Fruit fly (Drosophila melanogaster): ENCODE measurements around the gene NHP2.

The NHP2 gene

DNA sequence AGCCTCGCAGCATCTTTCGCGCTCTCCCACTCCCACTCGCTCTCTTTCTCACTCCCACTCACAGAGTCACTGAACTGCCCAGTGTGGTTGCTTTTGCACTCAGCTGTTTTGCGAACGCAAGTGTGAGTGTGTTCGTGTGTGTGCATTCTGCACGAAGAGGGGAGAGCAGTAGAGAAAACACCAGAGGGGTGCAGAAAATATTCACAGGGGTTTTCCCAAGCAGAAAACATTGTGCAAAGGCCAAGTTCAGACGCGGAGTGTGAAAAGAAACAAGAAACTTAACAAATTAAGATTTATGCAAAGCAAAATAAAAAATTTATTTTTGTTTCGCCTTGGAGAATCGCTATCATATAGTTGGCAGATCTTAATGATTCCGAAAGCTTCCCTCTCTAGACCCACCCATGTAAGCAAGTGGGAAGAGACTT, 16.5 kb downstream of the NHP2 start:
- TF ChIP-seq h (optimal IDR thresholded peaks at IDR 0.05) (no peak), Sin3A (optimal IDR thresholded peaks at IDR 0.05) (no peak), ttk (optimal IDR thresholded peaks at IDR 0.05) (no peak), Myc (optimal IDR thresholded peaks at IDR 0.05) (no peak)

DNA sequence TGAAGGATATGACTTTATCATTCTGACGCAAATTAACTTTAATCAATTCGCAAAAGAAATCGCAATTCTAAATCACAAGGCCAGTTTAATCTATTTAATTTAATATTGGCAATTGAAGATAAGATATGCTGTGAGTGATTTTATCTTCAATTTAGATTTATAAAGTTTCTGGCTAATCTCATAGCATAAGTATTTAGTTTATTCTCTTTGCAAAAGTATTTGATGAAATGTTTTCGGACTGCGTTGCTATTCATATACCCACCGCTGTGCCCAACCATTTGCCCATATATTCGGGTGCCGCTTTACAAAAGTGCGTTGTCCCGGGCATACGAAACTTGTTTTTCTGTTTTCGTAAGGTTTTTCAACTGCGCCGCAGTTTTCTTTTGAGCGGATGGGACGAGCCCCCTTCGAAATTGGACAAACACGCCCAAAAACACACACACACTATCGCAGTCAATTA, 17.0 kb downstream of the NHP2 start:
- TF ChIP-seq Sin3A (optimal IDR thresholded peaks at IDR 0.05), result no peak
- TF ChIP-seq ttk (optimal IDR thresholded peaks at IDR 0.05), result no peak
- no peak for TF ChIP-seq psq (optimal IDR thresholded peaks at IDR 0.05)
- TF ChIP-seq Myc (optimal IDR thresholded peaks at IDR 0.05), result no peak
- TF ChIP-seq h (optimal IDR thresholded peaks at IDR 0.05), result no peak
- TF ChIP-seq insv (optimal IDR thresholded peaks at IDR 0.05), result no peak

DNA sequence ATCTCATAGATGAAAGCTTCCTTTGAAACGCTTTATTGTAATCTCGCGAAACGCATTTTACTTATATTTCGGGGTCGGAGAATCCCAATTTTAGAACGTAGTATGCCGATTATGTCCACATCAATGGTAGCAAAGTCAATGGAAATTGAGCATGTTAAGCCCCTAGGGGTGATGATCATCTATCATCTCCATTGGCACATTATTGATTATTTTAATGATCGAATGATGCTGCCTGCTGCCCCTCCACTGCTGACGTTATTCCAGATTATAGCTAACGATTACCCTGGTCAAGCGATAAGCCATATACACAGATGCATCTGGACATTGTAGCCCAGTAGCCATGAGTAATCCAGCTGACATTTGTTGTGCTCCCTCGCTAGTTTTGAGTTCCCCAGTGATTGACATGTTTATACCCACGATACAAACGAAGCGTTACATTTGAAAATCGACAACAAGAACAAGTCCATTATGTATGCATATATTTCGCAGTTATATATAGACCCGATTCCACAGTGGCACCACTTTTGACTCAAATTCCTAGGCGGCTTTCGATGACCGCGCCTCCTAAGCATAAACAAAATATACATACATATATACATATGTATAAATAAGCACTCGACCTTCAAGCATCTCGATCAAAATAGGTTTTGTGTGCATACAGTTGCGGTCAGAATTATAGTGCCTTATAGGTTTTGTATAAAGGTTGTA, 17.6 kb downstream of the NHP2 start:
- TF ChIP-seq Sin3A (optimal IDR thresholded peaks at IDR 0.05) (no peak), h (optimal IDR thresholded peaks at IDR 0.05) (no peak), psq (optimal IDR thresholded peaks at IDR 0.05) (no peak), insv (optimal IDR thresholded peaks at IDR 0.05) (no peak), ttk (optimal IDR thresholded peaks at IDR 0.05) (no peak)

DNA sequence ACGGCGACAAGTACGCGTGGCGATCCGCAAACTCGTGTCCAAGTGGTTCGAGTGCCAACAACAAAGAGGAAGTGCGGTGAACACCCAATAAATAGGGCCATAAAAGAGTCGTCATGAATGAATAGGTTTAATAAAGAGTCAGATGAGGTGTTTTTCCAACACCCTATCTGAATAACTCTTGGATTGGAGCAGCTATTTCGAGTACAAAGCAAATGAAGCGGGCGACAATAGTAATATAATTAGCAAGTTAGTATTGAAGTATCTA, 18.7 kb downstream of the NHP2 start:
- TF ChIP-seq ttk (optimal IDR thresholded peaks at IDR 0.05) (no peak), Sin3A (optimal IDR thresholded peaks at IDR 0.05) (no peak), h (optimal IDR thresholded peaks at IDR 0.05) (no peak), insv (optimal IDR thresholded peaks at IDR 0.05) (no peak)

DNA sequence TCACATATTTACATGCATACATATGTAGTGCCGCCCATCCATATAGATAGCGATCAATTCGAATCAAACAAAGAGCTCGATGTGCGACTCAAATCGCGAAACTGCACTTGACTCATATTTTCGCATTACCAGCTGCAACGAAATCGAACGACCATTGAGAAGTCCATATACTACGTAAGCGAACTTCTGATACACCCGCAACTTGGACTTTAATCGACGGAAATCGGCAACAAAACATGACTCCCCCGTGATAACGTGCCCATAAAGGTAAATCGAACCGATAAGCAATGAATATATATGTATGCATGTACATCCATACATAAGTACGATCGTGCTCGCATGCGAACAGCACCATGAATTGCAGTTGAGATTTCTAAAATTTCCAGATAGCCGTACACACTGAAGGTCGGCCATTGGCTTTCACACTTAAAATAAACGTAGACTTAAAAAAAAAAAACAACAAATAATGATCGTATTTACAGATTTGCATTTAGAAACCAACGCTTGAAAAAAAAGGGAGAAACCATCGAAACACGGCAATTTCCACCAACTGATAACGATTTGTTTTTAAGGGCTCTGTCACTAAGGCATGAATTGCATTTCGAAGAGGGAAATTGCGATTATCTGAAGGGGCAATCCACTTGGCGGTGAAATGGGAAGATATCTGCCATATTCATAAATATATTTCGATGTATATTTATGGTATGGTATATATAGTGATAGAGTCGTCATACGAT, 19.2 kb downstream of the NHP2 start:
- TF ChIP-seq h (optimal IDR thresholded peaks at IDR 0.05), result no peak
- no peak for TF ChIP-seq insv (optimal IDR thresholded peaks at IDR 0.05)
- no peak for TF ChIP-seq psq (optimal IDR thresholded peaks at IDR 0.05)
- no peak for TF ChIP-seq Myc (optimal IDR thresholded peaks at IDR 0.05)
- no peak for TF ChIP-seq ttk (optimal IDR thresholded peaks at IDR 0.05)
- no peak for TF ChIP-seq Sin3A (optimal IDR thresholded peaks at IDR 0.05)

DNA sequence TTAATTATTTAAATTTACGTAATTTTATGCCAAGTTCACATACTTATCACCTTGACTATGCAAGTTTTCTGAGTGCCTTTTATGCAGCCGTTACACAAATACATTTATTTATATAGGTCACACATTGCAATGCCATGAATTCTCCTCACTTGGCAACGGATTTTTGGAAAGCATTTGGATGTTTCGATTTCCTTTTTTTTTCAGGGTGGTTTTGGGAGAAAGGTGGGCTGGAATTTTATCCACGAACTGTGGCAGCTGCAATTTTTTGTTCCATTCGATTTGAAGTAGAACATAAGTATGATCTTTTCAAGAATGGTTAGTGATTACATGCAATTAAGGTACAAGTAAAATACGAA, 20.1 kb downstream of the NHP2 start:
- TF ChIP-seq ttk (optimal IDR thresholded peaks at IDR 0.05) (no peak), Sin3A (optimal IDR thresholded peaks at IDR 0.05) (no peak), h (optimal IDR thresholded peaks at IDR 0.05) (no peak), psq (optimal IDR thresholded peaks at IDR 0.05) (no peak), insv (optimal IDR thresholded peaks at IDR 0.05) (no peak), Myc (optimal IDR thresholded peaks at IDR 0.05) (no peak)

DNA sequence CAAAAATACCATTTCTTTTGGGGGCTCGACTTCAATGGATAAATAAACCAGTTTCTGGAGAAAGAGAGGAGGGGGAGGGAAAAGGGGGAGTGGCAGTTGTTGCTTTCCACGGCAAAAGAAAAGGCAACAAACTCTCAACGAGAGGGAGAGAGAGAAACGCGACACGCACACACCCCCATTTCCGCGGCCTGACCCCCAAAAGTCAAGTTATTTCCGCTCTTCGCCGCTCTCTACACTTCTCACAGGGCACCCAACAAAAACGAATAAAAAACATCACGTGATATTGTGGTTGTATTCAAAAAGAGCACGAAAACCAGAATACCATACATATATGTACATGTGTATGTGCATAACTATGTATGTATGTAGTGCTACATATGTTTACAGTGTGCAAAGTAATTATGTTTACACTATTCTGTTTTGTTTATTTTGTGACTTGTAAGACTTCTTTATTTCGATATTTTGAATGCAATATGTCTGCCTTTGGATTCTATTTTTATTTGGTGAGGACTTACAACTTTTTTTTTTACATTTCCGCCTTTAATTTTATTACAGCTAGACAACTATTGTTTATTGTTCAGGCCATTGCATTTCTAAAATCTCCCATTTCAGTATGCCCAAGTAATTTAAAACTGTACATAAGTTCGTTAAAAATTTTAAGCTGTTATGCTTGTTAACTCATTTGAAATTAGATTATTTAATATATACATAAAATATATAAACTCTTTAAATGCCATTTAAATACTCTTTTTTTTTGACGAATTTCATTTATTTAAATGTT, 20.7 kb downstream of the NHP2 start:
- TF ChIP-seq h (optimal IDR thresholded peaks at IDR 0.05), result no peak
- TF ChIP-seq insv (optimal IDR thresholded peaks at IDR 0.05), result no peak
- TF ChIP-seq Sin3A (optimal IDR thresholded peaks at IDR 0.05), result no peak
- TF ChIP-seq ttk (optimal IDR thresholded peaks at IDR 0.05), result no peak

DNA sequence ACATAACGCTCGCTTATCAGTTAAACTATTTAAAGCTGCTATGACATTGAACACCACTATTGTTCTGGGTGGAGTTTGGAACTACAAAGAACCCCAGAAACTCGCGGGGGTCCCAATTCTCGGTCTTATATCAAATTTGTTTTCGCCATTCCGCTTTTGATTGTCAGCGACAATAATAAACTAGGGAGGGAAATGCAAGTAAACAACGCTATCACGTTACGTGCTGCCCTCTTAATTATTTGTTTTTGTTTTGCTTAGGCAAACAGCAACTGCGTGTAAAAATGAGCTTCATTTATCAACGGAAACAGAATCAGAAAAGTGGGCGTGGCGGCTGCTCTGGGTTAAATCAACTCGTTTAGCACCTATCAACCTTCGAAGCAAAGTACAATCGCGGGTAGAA, 21.8 kb downstream of the NHP2 start:
- TF ChIP-seq Sin3A (optimal IDR thresholded peaks at IDR 0.05) (no peak), ttk (optimal IDR thresholded peaks at IDR 0.05) (no peak), Myc (optimal IDR thresholded peaks at IDR 0.05) (no peak), insv (optimal IDR thresholded peaks at IDR 0.05) (no peak), psq (optimal IDR thresholded peaks at IDR 0.05) (no peak), h (optimal IDR thresholded peaks at IDR 0.05) (no peak)

DNA sequence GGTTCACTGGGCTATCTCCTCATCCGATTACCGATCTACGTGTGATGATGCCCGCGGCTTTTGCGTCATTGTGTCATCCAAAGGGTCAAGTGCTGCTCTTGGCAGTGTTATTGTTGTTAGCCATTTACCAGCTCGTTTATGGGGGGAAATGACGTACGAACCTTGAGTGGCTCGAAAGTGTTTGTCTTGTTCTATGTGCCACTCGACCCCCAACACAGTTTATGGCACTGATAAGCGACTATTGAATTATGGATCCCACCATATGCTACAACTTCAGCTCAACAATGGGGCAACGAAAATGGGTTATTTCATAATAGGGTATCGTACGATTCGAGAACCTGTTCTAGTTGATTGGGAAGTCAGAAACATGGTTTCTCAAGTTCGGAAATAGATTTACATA, 22.7 kb downstream of the NHP2 start:
- TF ChIP-seq psq (optimal IDR thresholded peaks at IDR 0.05) (no peak), Myc (optimal IDR thresholded peaks at IDR 0.05) (no peak), ttk (optimal IDR thresholded peaks at IDR 0.05) (no peak)

DNA sequence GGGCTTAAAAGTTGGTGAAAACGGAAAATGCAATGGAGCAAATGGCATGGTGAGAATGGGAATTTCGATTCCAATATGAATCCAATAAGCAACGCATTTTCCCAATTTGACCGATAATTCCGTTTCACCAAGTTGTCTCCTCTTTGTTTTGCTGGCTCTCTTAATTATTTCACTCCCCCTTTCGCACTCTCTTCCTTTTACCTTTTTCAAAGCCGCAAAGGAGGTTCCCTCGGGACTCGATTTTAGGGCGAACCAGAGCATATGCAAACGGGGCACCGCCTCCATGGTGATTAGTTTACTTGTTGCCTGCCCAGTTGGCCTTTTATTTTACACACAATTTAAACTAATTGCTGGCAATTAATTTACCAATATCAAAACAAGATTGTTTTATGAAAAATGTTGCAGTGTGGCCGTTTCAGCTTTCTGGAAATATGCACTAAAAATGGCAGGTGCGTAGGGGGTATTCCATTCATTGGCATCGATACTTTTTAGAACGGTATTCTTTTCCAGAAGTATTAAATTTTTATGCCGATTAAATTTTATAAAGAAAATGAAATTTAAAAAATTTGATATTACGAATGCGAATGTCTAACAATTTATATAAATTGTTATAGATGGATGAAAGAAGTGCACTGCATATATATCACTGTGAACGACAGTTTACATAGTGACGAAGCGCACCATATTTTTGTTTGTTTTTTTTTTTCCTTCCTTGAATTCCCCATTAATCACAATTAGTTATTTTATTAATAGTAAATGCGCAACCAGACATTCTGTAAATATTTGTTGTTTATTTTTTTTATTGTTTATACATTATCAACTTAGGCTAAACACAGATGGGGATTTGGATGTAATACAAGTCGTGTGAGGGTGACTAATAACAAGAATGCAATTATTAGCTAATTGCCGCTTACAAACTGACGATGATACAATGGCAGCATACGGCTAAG, 26.0 kb downstream of the NHP2 start, which contains the start of gene mop:
mop (minus strand) TSS at position 419 of the 950 bp plus-strand sequence.
- TF ChIP-seq ttk (optimal IDR thresholded peaks at IDR 0.05) (no peak), Sin3A (optimal IDR thresholded peaks at IDR 0.05) (no peak), Myc (optimal IDR thresholded peaks at IDR 0.05) (no peak), psq (optimal IDR thresholded peaks at IDR 0.05) (no peak), insv (optimal IDR thresholded peaks at IDR 0.05) (no peak), h (optimal IDR thresholded peaks at IDR 0.05) (no peak)

DNA sequence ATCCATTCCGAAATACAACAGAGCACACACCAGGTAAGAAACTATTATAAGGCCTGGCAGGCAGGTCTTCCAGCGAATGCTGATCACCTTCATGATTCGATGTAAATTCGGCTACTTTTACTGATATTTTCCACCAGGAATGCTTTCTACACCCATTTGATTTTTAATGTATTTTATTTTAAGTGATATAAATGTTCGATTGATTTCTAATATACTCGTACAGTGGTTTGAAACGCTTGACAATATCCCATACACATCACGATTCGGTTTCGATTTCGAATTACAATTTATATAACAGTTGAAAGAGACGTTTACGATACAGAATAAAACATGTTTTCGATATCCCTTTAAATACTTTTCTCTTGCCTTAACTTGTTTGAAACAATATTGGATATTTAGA, 32.8 kb downstream of the NHP2 start, which contains the start of gene Mgat4b:
Mgat4b (minus strand) TSS at position 101 of the 400 bp plus-strand sequence.
- TF ChIP-seq ttk (optimal IDR thresholded peaks at IDR 0.05) (no peak), psq (optimal IDR thresholded peaks at IDR 0.05) (no peak), h (optimal IDR thresholded peaks at IDR 0.05) (no peak), insv (optimal IDR thresholded peaks at IDR 0.05) (no peak), Sin3A (optimal IDR thresholded peaks at IDR 0.05) (no peak), Myc (optimal IDR thresholded peaks at IDR 0.05) (no peak)

Data from Kc167 (cell line).